Worm (Caenorhabditis elegans) whole organism, L4/young adult: ENCODE measurements around the gene C36C5.4.

Experiments
- W03F9.2 ChIP-seq: fragments of 150-350 bp; optimal IDR thresholded peaks from 2 replicates; lab custom pipeline; 2014; ENCODE audit warnings: missing biosample characterization, missing genetic modification characterization
- dao-5 ChIP-seq: sonication (generic microtip); optimal IDR thresholded peaks from 2 replicates; lab custom pipeline; 2016; ENCODE audit warnings: missing genotype, missing genetic modification characterization, moderate library complexity, missing compliant biosample characterization
- him-1 ChIP-seq: sonication (generic microtip); optimal IDR thresholded peaks from 2 replicates; lab custom pipeline; 2016; ENCODE audit warnings: missing genotype, missing genetic modification reagents, missing genetic modification characterization, missing compliant biosample characterization

DNA sequence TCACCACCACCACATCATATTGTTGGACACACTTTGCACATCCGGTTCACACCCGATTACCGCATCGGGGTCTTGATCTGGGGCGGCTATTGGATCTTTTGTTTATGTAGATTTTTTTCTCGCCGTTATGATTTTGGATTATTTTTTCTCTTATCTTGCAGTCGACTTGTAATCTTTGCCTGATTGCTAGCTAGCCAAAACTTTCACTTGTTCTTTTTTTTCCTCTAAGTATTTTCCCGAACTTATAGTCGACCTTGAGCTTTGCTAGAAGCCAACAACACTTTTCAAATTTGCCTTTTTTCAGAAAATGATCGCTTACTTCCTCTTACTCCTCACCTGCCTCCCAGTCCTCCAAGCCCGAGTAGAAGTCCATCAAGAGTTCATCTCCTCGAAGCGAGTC, 21.7 kb downstream of the C36C5.4 start, which contains the start of gene lag-2:
- TF ChIP-seq him-1 (tag; lab: Kevin White, UChicago) (no peak), dao-5 (tag; lab: Kevin White, UChicago) (no peak), W03F9.2 (tag; lab: Kevin White, UChicago) (no peak)
